Fruit fly (Drosophila melanogaster): ENCODE measurements around the gene Uba4.

Gene Uba4

dm6 chr2L:8490439-8490838 lies 26.8 kb upstream of the Uba4 start, which contains the start of gene CG43400:
CG43400 (plus strand) TSS chr2L:8490739.
- TF ChIP-seq cic (GFP tag; optimal IDR thresholded peaks at IDR 0.05) (no peak), kay (GFP tag; ENCODE audit: borderline replicate concordance) (peak; percentile 82), CG12768 (GFP tag; optimal IDR thresholded peaks at IDR 0.05) (no peak), CG1620 (GFP tag; optimal IDR thresholded peaks at IDR 0.05) (no peak), CG5204 (GFP tag; optimal IDR thresholded peaks at IDR 0.05) (no peak), Mnt (GFP tag; optimal IDR thresholded peaks at IDR 0.05) (no peak), CG7045 (GFP tag; optimal IDR thresholded peaks at IDR 0.05) (no peak)

DNA sequence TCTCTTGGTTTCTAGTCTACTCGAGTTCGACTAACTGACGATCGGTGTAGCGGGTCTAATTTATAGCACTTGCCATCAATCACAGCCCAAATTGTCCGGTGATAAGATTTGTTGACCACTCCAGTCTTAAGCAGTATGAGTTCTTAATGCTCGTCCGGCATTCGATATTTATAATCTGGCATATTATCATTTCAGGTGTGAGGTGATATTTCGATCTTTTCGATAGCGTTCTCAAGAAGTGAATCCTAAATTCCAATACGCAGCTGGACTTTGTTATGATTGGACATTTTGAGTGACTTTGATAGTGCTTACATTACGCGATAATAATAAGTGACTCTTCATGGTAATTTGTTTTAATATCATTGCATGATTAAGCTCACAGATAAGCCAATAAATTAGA lies 20.9 kb upstream of the Uba4 start, which contains the start of gene Bace:
Bace (minus strand) TSS at position 39 of the 400 bp plus-strand sequence.
- TF ChIP-seq CG33017 (tag; optimal IDR thresholded peaks at IDR 0.05) (no peak), CG1620 (GFP tag; optimal IDR thresholded peaks at IDR 0.05) (no peak), CG5204 (GFP tag; optimal IDR thresholded peaks at IDR 0.05) (no peak)

DNA sequence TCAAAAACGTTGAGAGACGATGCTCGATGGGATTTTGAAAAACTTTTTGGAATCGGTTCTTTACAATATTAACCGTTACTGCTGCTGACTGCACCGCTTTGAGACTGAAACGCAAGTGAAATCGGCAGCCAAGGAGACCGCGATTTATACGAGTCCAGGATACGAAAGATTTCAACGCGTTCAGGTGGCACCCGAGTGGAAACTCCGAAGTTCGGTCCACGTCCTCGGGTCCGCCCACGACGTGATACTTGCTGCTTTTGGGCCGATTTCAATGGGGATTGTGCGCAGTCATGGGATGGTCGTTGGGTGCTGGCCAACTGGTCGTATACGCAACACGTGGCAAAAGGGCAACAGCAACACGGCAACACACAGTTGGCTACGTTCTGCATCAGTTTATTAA lies 10.5 kb upstream of the Uba4 start, which contains the start of gene Dh31:
Dh31 (minus strand) TSS at position 117 of the 400 bp plus-strand sequence.
- no peak for TF ChIP-seq CG7045 (GFP tag; optimal IDR thresholded peaks at IDR 0.05)
- TF ChIP-seq CG11617 (GFP tag; optimal IDR thresholded peaks at IDR 0.05) = no peak
- no peak for TF ChIP-seq Hr96 (GFP tag; optimal IDR thresholded peaks at IDR 0.05)
- no peak for TF ChIP-seq CG1620 (GFP tag; optimal IDR thresholded peaks at IDR 0.05)
- no peak for TF ChIP-seq tj (GFP tag; optimal IDR thresholded peaks at IDR 0.05)
- no peak for TF ChIP-seq ovo (GFP tag; optimal IDR thresholded peaks at IDR 0.05)
- TF ChIP-seq Mnt (GFP tag; optimal IDR thresholded peaks at IDR 0.05) = no peak
- no peak for TF ChIP-seq CG14711 (tag; optimal IDR thresholded peaks at IDR 0.05)
- TF ChIP-seq CG5204 (GFP tag; optimal IDR thresholded peaks at IDR 0.05) = no peak
- TF ChIP-seq cnc (optimal IDR thresholded peaks at IDR 0.05) = no peak
- TF ChIP-seq pad (GFP tag; optimal IDR thresholded peaks at IDR 0.05) = no peak
- no peak for TF ChIP-seq Clk (GFP tag; optimal IDR thresholded peaks at IDR 0.05)
- TF ChIP-seq kay (GFP tag; ENCODE audit: borderline replicate concordance) = no peak
- TF ChIP-seq toe (GFP tag; optimal IDR thresholded peaks at IDR 0.05) = no peak

dm6 chr2L:8511723-8512122 lies 5.5 kb upstream of the Uba4 start, which contains the start of gene CG13096:
CG13096 (minus strand) TSS chr2L:8511866.
- TF ChIP-seq pad (GFP tag; optimal IDR thresholded peaks at IDR 0.05) (no peak), Mnt (GFP tag; optimal IDR thresholded peaks at IDR 0.05) (peak; percentile 100), CG14711 (tag; optimal IDR thresholded peaks at IDR 0.05) (no peak), bab1 (GFP tag; optimal IDR thresholded peaks at IDR 0.05) (peak; percentile 80), Clk (GFP tag; optimal IDR thresholded peaks at IDR 0.05) (no peak), CG7101 (tag; optimal IDR thresholded peaks at IDR 0.05) (peak; percentile 24), Crg-1 (GFP tag; optimal IDR thresholded peaks at IDR 0.05) (peak; percentile 6), ovo (GFP tag; optimal IDR thresholded peaks at IDR 0.05) (peak; percentile 53), toe (GFP tag; optimal IDR thresholded peaks at IDR 0.05) (no peak), CG1620 (GFP tag; optimal IDR thresholded peaks at IDR 0.05) (peak; percentile 38), Hr96 (GFP tag; optimal IDR thresholded peaks at IDR 0.05) (no peak), CG12768 (GFP tag; optimal IDR thresholded peaks at IDR 0.05) (no peak), CG7045 (GFP tag; optimal IDR thresholded peaks at IDR 0.05) (no peak), CG5204 (GFP tag; optimal IDR thresholded peaks at IDR 0.05) (no peak), CG33017 (tag; optimal IDR thresholded peaks at IDR 0.05) (no peak)

- TF ChIP-seq CG5204 (GFP tag; optimal IDR thresholded peaks at IDR 0.05) = no peak
- peak; percentile 79 for TF ChIP-seq CG11617 (GFP tag; optimal IDR thresholded peaks at IDR 0.05)
- peak; percentile 81 for TF ChIP-seq CG14711 (tag; optimal IDR thresholded peaks at IDR 0.05)
- TF ChIP-seq pad (GFP tag; optimal IDR thresholded peaks at IDR 0.05) = peak; percentile 66
- peak; percentile 85 for TF ChIP-seq CG7101 (tag; optimal IDR thresholded peaks at IDR 0.05)
- peak; percentile 62 for TF ChIP-seq Clk (GFP tag; optimal IDR thresholded peaks at IDR 0.05)
- peak; percentile 87 for TF ChIP-seq Hr96 (GFP tag; optimal IDR thresholded peaks at IDR 0.05)
- TF ChIP-seq cnc (optimal IDR thresholded peaks at IDR 0.05) = no peak
- TF ChIP-seq CG12768 (GFP tag; optimal IDR thresholded peaks at IDR 0.05) = peak; percentile 83
- peak; percentile 66 for TF ChIP-seq CG33017 (tag; optimal IDR thresholded peaks at IDR 0.05)
- TF ChIP-seq Crg-1 (GFP tag; optimal IDR thresholded peaks at IDR 0.05) = peak; percentile 88
- no peak for TF ChIP-seq kay (GFP tag; ENCODE audit: borderline replicate concordance)
- peak; percentile 68 for TF ChIP-seq tj (GFP tag; optimal IDR thresholded peaks at IDR 0.05)
- peak; percentile 95 for TF ChIP-seq Mnt (GFP tag; optimal IDR thresholded peaks at IDR 0.05)
- peak; percentile 74 for TF ChIP-seq ovo (GFP tag; optimal IDR thresholded peaks at IDR 0.05)
- TF ChIP-seq bab1 (GFP tag; optimal IDR thresholded peaks at IDR 0.05) = peak; percentile 87
- peak; percentile 71 for TF ChIP-seq CG7045 (GFP tag; optimal IDR thresholded peaks at IDR 0.05)
- TF ChIP-seq toe (GFP tag; optimal IDR thresholded peaks at IDR 0.05) = peak; percentile 93
- TF ChIP-seq CG1620 (GFP tag; optimal IDR thresholded peaks at IDR 0.05) = peak; percentile 91
- peak; percentile 46 for TF ChIP-seq cic (GFP tag; optimal IDR thresholded peaks at IDR 0.05)
These were observed 2.5 kb upstream of the Uba4 start, which contains the start of the genes CG13097 and PIG-U for dm6 chr2L:8514748-8515147. CG13097 (minus strand) TSS chr2L:8514868. PIG-U (plus strand) TSS chr2L:8515096.

dm6 chr2L:8519390-8519789 lies 2.2 kb downstream of the Uba4 start, which contains the start of gene Sgp:
Sgp (plus strand) TSS chr2L:8519690.
- TF ChIP-seq pad (GFP tag; optimal IDR thresholded peaks at IDR 0.05) (no peak), ovo (GFP tag; optimal IDR thresholded peaks at IDR 0.05) (no peak), CG12768 (GFP tag; optimal IDR thresholded peaks at IDR 0.05) (no peak), kay (GFP tag; ENCODE audit: borderline replicate concordance) (no peak), Mnt (GFP tag; optimal IDR thresholded peaks at IDR 0.05) (no peak), CG1620 (GFP tag; optimal IDR thresholded peaks at IDR 0.05) (no peak), CG14711 (tag; optimal IDR thresholded peaks at IDR 0.05) (no peak), CG7045 (GFP tag; optimal IDR thresholded peaks at IDR 0.05) (no peak), Crg-1 (GFP tag; optimal IDR thresholded peaks at IDR 0.05) (no peak), Hr96 (GFP tag; optimal IDR thresholded peaks at IDR 0.05) (no peak), CG11617 (GFP tag; optimal IDR thresholded peaks at IDR 0.05) (no peak), bab1 (GFP tag; optimal IDR thresholded peaks at IDR 0.05) (no peak)
